Worm (Caenorhabditis elegans) whole organism, young adult: ENCODE measurements around the gene eol-1.

ENCODE experiments used
- T07F8.4 ChIP-seq: sonication (generic microtip); optimal IDR thresholded peaks from 2 replicates; lab custom pipeline; 2016; ENCODE audit warnings: mild to moderate bottlenecking, missing genetic modification characterization, moderate library complexity, missing compliant biosample characterization
- Y53G8AR.9 ChIP-seq: fragments of 200-800 bp; sonication (Bioruptor generic); conservative IDR thresholded peaks from 2 replicates; pipeline ENCODE4 v1.3.6; 2022; ENCODE audit warnings: missing genetic modification reagents, missing genetic modification characterization, missing compliant biosample characterization
- Y95B8A.8 ChIP-seq: fragments of 200-800 bp; sonication (Bioruptor generic); IDR thresholded peaks from 2 replicates; pipeline ENCODE4 v1.3.6; 2022; ENCODE audit warnings: missing genetic modification reagents, missing genetic modification characterization, missing compliant biosample characterization
- ama-1 ChIP-seq, 3 experiments: fragments of 150-350 bp in 1 of 3; sonication (generic microtip) in 2 of 3; optimal IDR thresholded peaks; 2 replicates each; lab custom pipeline; 2014 to 2018; ENCODE audit warnings: missing biosample characterization in 2 of 3, missing genetic modification characterization in 2 of 3, missing genetic modification reagents in 2 of 3
- aptf-3 ChIP-seq: fragments of 200-800 bp; sonication (Bioruptor generic); IDR thresholded peaks from 2 replicates; pipeline ENCODE4 v1.3.6; 2022; ENCODE audit warnings: missing genetic modification characterization, missing compliant biosample characterization
- atf-7 ChIP-seq: sonication (generic microtip); optimal IDR thresholded peaks from 2 replicates; lab custom pipeline; 2017; ENCODE audit warnings: mild to moderate bottlenecking, missing genetic modification characterization, missing compliant biosample characterization
- athp-1 ChIP-seq: sonication (generic microtip); optimal IDR thresholded peaks from 2 replicates; lab custom pipeline; 2017; ENCODE audit warnings: mild to moderate bottlenecking, missing genetic modification characterization, missing compliant biosample characterization
- attf-6 ChIP-seq: fragments of 200-800 bp; sonication (Bioruptor generic); IDR thresholded peaks from 2 replicates; pipeline ENCODE4 v1.3.6; 2022; ENCODE audit warnings: missing genetic modification reagents, missing genetic modification characterization, missing compliant biosample characterization
- bed-1 ChIP-seq: fragments of 200-800 bp; sonication (Bioruptor generic); IDR thresholded peaks from 2 replicates; pipeline ENCODE4 v1.3.6; 2022; ENCODE audit warnings: missing genetic modification reagents, missing genetic modification characterization, missing compliant biosample characterization
- cebp-1 ChIP-seq, 2 experiments: fragments of 200-800 bp in 1 of 2; sonication (Bioruptor generic) in 1 of 2; sonication (generic microtip) in 1 of 2; IDR thresholded peaks in 1 of 2; optimal IDR thresholded peaks in 1 of 2; 2 replicates each; pipeline versions ENCODE4 v1.3.6 to Lab custom; 2017 to 2022; ENCODE audit warnings: missing compliant biosample characterization in 2 of 2, missing genetic modification characterization in 2 of 2, mild to moderate bottlenecking in 1 of 2, missing genetic modification reagents in 1 of 2, moderate library complexity in 1 of 2
- ceh-27 ChIP-seq: fragments of 200-800 bp; sonication (Bioruptor generic); optimal IDR thresholded peaks from 2 replicates; lab custom pipeline; 2018; ENCODE audit warnings: mild to moderate bottlenecking, missing genetic modification characterization, moderate library complexity, missing compliant biosample characterization
- ceh-40 ChIP-seq: fragments of 200-800 bp; sonication (Bioruptor generic); IDR thresholded peaks from 2 replicates; pipeline ENCODE4 v1.3.6; 2022; ENCODE audit warnings: missing genetic modification characterization, missing compliant biosample characterization
- ceh-79 ChIP-seq: sonication (generic microtip); optimal IDR thresholded peaks from 2 replicates; lab custom pipeline; 2017; ENCODE audit warnings: mild to moderate bottlenecking, missing genetic modification characterization, missing compliant biosample characterization
- dox-1 ChIP-seq: fragments of 200-800 bp; sonication (Bioruptor generic); IDR thresholded peaks from 2 replicates; pipeline ENCODE4 v1.3.6; 2022; ENCODE audit warnings: missing genetic modification reagents, missing genetic modification characterization, missing compliant biosample characterization
- efl-1 ChIP-seq: fragments of 150-350 bp; optimal IDR thresholded peaks from 2 replicates; lab custom pipeline; 2014; ENCODE audit warnings: missing biosample characterization, missing genetic modification reagents, missing genetic modification characterization
- ekl-4 ChIP-seq: fragments of 200-800 bp; sonication (Bioruptor generic); IDR thresholded peaks from 2 replicates; pipeline ENCODE4 v1.3.6; 2022; ENCODE audit warnings: missing genetic modification reagents, missing genetic modification characterization, missing compliant biosample characterization
- gei-17 ChIP-seq: fragments of 200-800 bp; sonication (Bioruptor generic); optimal IDR thresholded peaks from 2 replicates; lab custom pipeline; 2018; ENCODE audit warnings: mild to moderate bottlenecking, missing genetic modification characterization, missing compliant biosample characterization
- him-1 ChIP-seq: sonication (generic microtip); optimal IDR thresholded peaks from 2 replicates; lab custom pipeline; 2016; ENCODE audit warnings: missing genotype, missing genetic modification reagents, missing genetic modification characterization, missing compliant biosample characterization
- hlh-26 ChIP-seq: fragments of 200-800 bp; sonication (Bioruptor generic); conservative IDR thresholded peaks from 2 replicates; pipeline ENCODE4 v1.3.6; 2022; ENCODE audit warnings: missing genetic modification reagents, missing genetic modification characterization, missing compliant biosample characterization
- hmg-20 ChIP-seq: fragments of 200-800 bp; sonication (Bioruptor generic); IDR thresholded peaks from 2 replicates; pipeline ENCODE4 v1.3.6; 2022; ENCODE audit warnings: missing genetic modification reagents, missing genetic modification characterization, missing compliant biosample characterization
- let-526 ChIP-seq: fragments of 200-800 bp; sonication (Bioruptor generic); IDR thresholded peaks from 2 replicates; pipeline ENCODE4 v1.3.6; 2022; ENCODE audit warnings: missing genetic modification reagents, missing genetic modification characterization, missing compliant biosample characterization
- lin-26 ChIP-seq: fragments of 200-800 bp; sonication (Bioruptor generic); IDR thresholded peaks from 2 replicates; pipeline ENCODE4 v1.3.6; 2022; ENCODE audit warnings: missing genetic modification reagents, missing genetic modification characterization, missing compliant biosample characterization
- lin-40 ChIP-seq: sonication (generic microtip); optimal IDR thresholded peaks from 2 replicates; lab custom pipeline; 2016; ENCODE audit warnings: missing genetic modification characterization, mild to moderate bottlenecking, missing compliant biosample characterization, missing genotype, missing genetic modification reagents
- lsl-1 ChIP-seq: fragments of 200-800 bp; sonication (Bioruptor generic); optimal IDR thresholded peaks from 2 replicates; lab custom pipeline; 2018; ENCODE audit warnings: mild to moderate bottlenecking, missing genetic modification characterization, moderate library complexity, missing compliant biosample characterization
- lsy-27 ChIP-seq: sonication (generic microtip); optimal IDR thresholded peaks from 2 replicates; lab custom pipeline; 2017; ENCODE audit warnings: missing genetic modification characterization, mild to moderate bottlenecking, missing compliant biosample characterization, antibody characterized with exemption, missing genotype, borderline replicate concordance; ENCODE audit not compliant: insufficient read depth
- madf-6 ChIP-seq: fragments of 200-800 bp; sonication (Bioruptor generic); IDR thresholded peaks from 2 replicates; pipeline ENCODE4 v1.3.6; 2022; ENCODE audit warnings: missing genetic modification reagents, missing genetic modification characterization, missing compliant biosample characterization
- nfya-1 ChIP-seq: sonication (generic microtip); optimal IDR thresholded peaks from 2 replicates; lab custom pipeline; 2017; ENCODE audit warnings: antibody characterized with exemption, missing compliant biosample characterization, missing genetic modification characterization, borderline replicate concordance; ENCODE audit not compliant: insufficient read depth
- nhr-27 ChIP-seq: fragments of 200-800 bp; sonication (Bioruptor generic); optimal IDR thresholded peaks from 2 replicates; lab custom pipeline; 2018; ENCODE audit warnings: mild to moderate bottlenecking, missing genetic modification characterization, moderate library complexity, missing compliant biosample characterization
- rcor-1 ChIP-seq: fragments of 200-800 bp; sonication (Bioruptor generic); IDR thresholded peaks from 2 replicates; pipeline ENCODE4 v1.3.6; 2022; ENCODE audit warnings: missing genetic modification reagents, missing genetic modification characterization, missing compliant biosample characterization
- rec-8 ChIP-seq, 2 experiments: sonication (generic microtip); optimal IDR thresholded peaks; 2 replicates each; lab custom pipeline; 2016; ENCODE audit warnings: mild to moderate bottlenecking in 2 of 2, missing genetic modification characterization in 2 of 2, missing genetic modification reagents in 2 of 2, missing genotype in 2 of 2, missing biosample characterization in 1 of 2, missing compliant biosample characterization in 1 of 2, moderate library complexity in 1 of 2
- repo-1 ChIP-seq: sonication (generic microtip); optimal IDR thresholded peaks from 2 replicates; lab custom pipeline; 2017; ENCODE audit warnings: mild to moderate bottlenecking, missing genetic modification characterization, missing compliant biosample characterization
- sdz-38 ChIP-seq: sonication (generic microtip); optimal IDR thresholded peaks from 2 replicates; lab custom pipeline; 2016; ENCODE audit warnings: missing genotype, missing genetic modification characterization, missing compliant biosample characterization
- snpc-3.4 ChIP-seq: sonication (generic microtip); optimal IDR thresholded peaks from 2 replicates; lab custom pipeline; 2017; ENCODE audit warnings: missing genetic modification characterization, mild to moderate bottlenecking, missing compliant biosample characterization, antibody characterized with exemption, moderate library complexity, missing genotype, missing genetic modification reagents
- sptf-2 ChIP-seq: fragments of 200-800 bp; sonication (Bioruptor generic); optimal IDR thresholded peaks from 2 replicates; lab custom pipeline; 2018; ENCODE audit warnings: mild to moderate bottlenecking, missing genetic modification characterization, missing compliant biosample characterization
- tbx-9 ChIP-seq: sonication (generic microtip); optimal IDR thresholded peaks from 2 replicates; lab custom pipeline; 2016; ENCODE audit warnings: borderline replicate concordance, missing genetic modification characterization, inconsistent platforms, missing compliant biosample characterization
- tlf-1 ChIP-seq: fragments of 200-800 bp; sonication (Bioruptor generic); optimal IDR thresholded peaks from 2 replicates; lab custom pipeline; 2018; ENCODE audit warnings: mild to moderate bottlenecking, missing genetic modification characterization, missing compliant biosample characterization
- ztf-18 ChIP-seq: sonication (generic microtip); optimal IDR thresholded peaks from 2 replicates; lab custom pipeline; 2016; ENCODE audit warnings: missing genotype, mild to moderate bottlenecking, missing genetic modification characterization, missing compliant biosample characterization

Gene eol-1

DNA sequence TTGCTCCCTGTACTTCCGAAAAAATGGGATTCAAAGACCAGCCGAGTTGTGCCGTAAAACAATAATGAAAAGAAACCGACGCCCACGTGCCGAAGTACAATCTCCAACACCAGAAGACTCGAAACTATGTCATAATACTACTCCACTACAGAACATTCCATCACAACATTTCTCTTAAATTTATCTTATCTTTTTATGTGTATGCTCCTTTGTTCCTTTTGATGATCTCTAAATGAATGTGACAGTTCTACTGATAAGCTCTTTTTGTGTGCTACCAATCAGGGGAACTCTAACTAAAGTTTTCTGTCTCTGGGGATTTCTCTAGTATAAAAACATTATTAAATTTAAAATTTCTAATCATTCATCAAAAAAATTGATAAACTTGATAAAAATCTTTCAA, 6.1 kb upstream of the eol-1 start (continued):
- no peak for TF ChIP-seq lsy-27 (tag; lab: Kevin White, UChicago)
- no peak for TF ChIP-seq nfya-1 (tag; lab: Kevin White, UChicago)
- no peak for TF ChIP-seq hmg-20
- no peak; the same call in 1 of the 2 replicates for TF ChIP-seq Y53G8AR.9 (GFP tag; lab: Robert Waterston, UW)
- no peak for TF ChIP-seq ceh-27 (GFP tag; lab: Kevin White, UChicago)
- no peak for TF ChIP-seq efl-1 (GFP tag; lab: Kevin White, UChicago)
- TF ChIP-seq let-526 (GFP tag; lab: Robert Waterston, UW), result no peak
- no peak for TF ChIP-seq lsl-1 (GFP tag; lab: Kevin White, UChicago)

DNA sequence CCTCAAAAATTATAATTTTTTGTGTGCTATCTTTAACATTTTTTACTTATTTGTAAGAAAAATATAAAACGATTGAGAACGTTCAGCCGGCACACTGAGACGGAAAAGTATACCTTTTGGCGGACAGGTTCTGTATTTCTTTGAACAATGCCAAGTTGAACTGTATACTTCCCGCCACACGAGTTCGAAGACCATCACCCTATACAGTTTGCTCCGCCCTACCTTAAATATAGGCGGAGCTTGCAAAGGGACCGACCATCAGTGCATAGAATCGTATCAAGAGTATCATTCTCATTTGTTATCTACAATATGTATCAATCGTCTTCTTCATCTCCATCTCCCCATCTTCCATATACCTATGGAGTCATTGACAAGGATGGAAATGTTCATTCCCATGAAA, 4.1 kb upstream of the eol-1 start, which contains the start of gene end-1:
end-1 (plus strand) TSS at position 301 of the 400 bp plus-strand sequence.
- TF ChIP-seq rcor-1 (GFP tag; lab: Robert Waterston, UW) (no peak), aptf-3 (GFP tag; lab: Robert Waterston, UW) (no peak), ceh-79 (no peak), T07F8.4 (tag; lab: Kevin White, UChicago) (no peak), gei-17 (no peak), Y95B8A.8 (no peak), athp-1 (tag; lab: Kevin White, UChicago) (no peak), tlf-1 (GFP tag; lab: Kevin White, UChicago) (no peak), him-1 (tag; lab: Kevin White, UChicago) (no peak), ztf-18 (no peak), snpc-3.4 (no peak), lin-40 (tag; lab: Kevin White, UChicago) (no peak), ekl-4 (GFP tag; lab: Robert Waterston, UW) (no peak), ama-1 (optimal IDR thresholded peaks at IDR 0.05; lab: Kevin White, UChicago) (no peak), ama-1 (GFP tag; optimal IDR thresholded peaks at IDR 0.05; lab: Kevin White, UChicago) (no peak), atf-7 (tag; lab: Kevin White, UChicago) (no peak), cebp-1 (GFP tag; IDR thresholded peaks at IDR 0.05; lab: Robert Waterston, UW) (no peak), cebp-1 (tag; optimal IDR thresholded peaks at IDR 0.05; lab: Kevin White, UChicago) (no peak), sdz-38 (tag; lab: Kevin White, UChicago) (no peak), hmg-20 (no peak), repo-1 (tag; lab: Kevin White, UChicago) (no peak)

DNA sequence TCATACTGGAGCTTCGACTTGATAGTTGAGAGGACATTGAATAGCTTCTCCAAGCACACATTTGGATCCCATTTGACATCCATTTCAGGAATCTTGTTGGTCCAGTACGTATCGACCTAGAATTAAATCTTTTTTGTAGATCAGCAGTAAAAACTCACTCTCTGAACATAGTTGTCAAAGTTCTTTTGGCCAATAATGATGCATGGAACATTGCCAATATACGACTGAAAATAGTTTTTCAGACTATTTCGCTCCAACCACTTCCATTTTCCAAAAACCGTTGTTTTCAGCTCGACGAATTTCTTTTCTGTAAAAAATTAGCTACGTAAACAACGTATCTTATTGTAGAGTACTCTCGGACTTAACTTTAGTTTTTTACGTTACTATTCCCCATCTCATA, 970 bp upstream of the eol-1 start:
- TF ChIP-seq bed-1 (GFP tag; lab: Robert Waterston, UW), result no peak
- no peak for TF ChIP-seq tbx-9 (tag; lab: Kevin White, UChicago)
- no peak for TF ChIP-seq hlh-26 (GFP tag; lab: Robert Waterston, UW)
- no peak for TF ChIP-seq dox-1 (GFP tag; lab: Robert Waterston, UW)
- TF ChIP-seq madf-6, result no peak
- no peak for TF ChIP-seq lin-26
- no peak for TF ChIP-seq ceh-40 (GFP tag; lab: Robert Waterston, UW)
- TF ChIP-seq attf-6 (GFP tag; lab: Robert Waterston, UW), result no peak
- TF ChIP-seq ceh-27 (GFP tag; lab: Kevin White, UChicago), result no peak
- TF ChIP-seq nhr-27 (tag; lab: Kevin White, UChicago), result no peak
- TF ChIP-seq rec-8 (tag; optimal IDR thresholded peaks at IDR 0.05; lab: Kevin White, UChicago), result no peak
- TF ChIP-seq sptf-2, result no peak
